Fruit fly (Drosophila melanogaster) whole organism, wandering third instar larva: ENCODE results near the gene CG10801.

Experiments used
- Dif ChIP-seq: fragments of 200-275, 200-300 bp; sonication (Bioruptor generic); optimal IDR thresholded peaks from 2 replicates; lab custom pipeline; 2018; ENCODE audit warnings: missing biosample characterization, missing genetic modification characterization; ENCODE audit not compliant: partially characterized antibody
- GATAd ChIP-seq: sonication (Bioruptor generic); optimal IDR thresholded peaks from 2 replicates; lab custom pipeline; 2016; ENCODE audit warnings: missing biosample characterization, missing genetic modification characterization
- Myc ChIP-seq: fragments of >200 bp; optimal IDR thresholded peaks from 2 replicates; lab custom pipeline; 2017
- OdsH ChIP-seq: fragments of 200-800 bp; sonication (Bioruptor generic); optimal IDR thresholded peaks from 2 replicates; lab custom pipeline; 2016; ENCODE audit warnings: missing biosample characterization, mild to moderate bottlenecking, missing genetic modification characterization
- Vsx2 ChIP-seq: fragments of 200-300, 225-300 bp; sonication (Bioruptor generic); optimal IDR thresholded peaks from 2 replicates; lab custom pipeline; 2018; ENCODE audit warnings: missing biosample characterization, missing genetic modification characterization; ENCODE audit not compliant: partially characterized antibody
- dl ChIP-seq, 2 experiments: fragments of 175-275, 200-275 bp in 1 of 2; fragments of 200-275 bp in 1 of 2; sonication (Bioruptor generic); optimal IDR thresholded peaks; lab custom pipeline; 2018; ENCODE audit warnings: mild to moderate bottlenecking in 2 of 2, missing biosample characterization in 2 of 2, missing genetic modification characterization in 2 of 2, moderate library complexity in 2 of 2; ENCODE audit not compliant: partially characterized antibody in 2 of 2, insufficient read depth in 1 of 2
- ey ChIP-seq: fragments of 200-800 bp; sonication (Bioruptor generic); optimal IDR thresholded peaks from 2 replicates; lab custom pipeline; 2016; ENCODE audit warnings: missing biosample characterization, missing genetic modification characterization
- fru ChIP-seq: fragments of 200-800 bp; sonication (Bioruptor generic); optimal IDR thresholded peaks from 3 replicates; lab custom pipeline; 2016; ENCODE audit warnings: missing biosample characterization, mild to moderate bottlenecking, missing genetic modification characterization
- lola ChIP-seq: fragments of >200 bp; optimal IDR thresholded peaks from 2 replicates; lab custom pipeline; 2017; ENCODE audit warnings: missing biosample characterization, missing genetic modification characterization
- psq ChIP-seq: fragments of 200-800 bp; sonication (Bioruptor generic); optimal IDR thresholded peaks from 3 replicates; lab custom pipeline; 2017; ENCODE audit warnings: missing biosample characterization, mild to moderate bottlenecking, missing genetic modification characterization, moderate library complexity
- usp ChIP-seq: fragments of >200 bp; optimal IDR thresholded peaks from 2 replicates; lab custom pipeline; 2017; ENCODE audit warnings: missing biosample characterization, missing genetic modification characterization

DNA sequence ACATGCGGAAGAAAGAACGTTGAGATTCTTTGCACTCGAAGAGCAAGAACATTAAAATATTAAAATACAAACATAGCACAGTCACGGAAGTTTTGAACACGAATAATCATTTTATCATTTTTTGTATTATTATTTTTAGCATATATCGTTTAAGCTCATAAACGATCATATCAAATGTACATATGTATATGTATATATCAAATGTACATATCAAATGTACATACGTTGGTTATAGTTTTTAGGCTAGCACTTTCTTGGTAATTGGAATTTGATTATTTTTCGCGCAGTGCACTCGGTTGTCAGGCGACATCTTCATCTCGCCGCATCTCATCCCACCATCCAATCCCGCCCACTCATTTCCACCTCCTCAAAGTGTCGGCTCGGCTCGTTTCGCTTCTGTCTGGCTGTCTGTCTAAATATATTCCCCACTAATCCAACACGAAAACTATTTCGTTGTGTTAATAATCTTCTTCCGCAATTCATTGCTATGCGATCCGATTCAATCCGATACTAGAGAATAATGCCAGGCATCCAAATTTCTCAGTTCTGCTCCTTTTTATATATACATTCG, 4.9 kb upstream of the CG10801 start:
- TF ChIP-seq OdsH (GFP tag; lab: Kevin White, UChicago), result no peak
- no peak for TF ChIP-seq dl (GFP tag; optimal IDR thresholded peaks at IDR 0.05; lab: Kevin White, UChicago; ENCODE audit: insufficient read depth in 1 of 2, partially characterized antibody in 2 of 2)
- no peak for TF ChIP-seq psq (GFP tag; lab: Kevin White, UChicago)
- no peak for TF ChIP-seq fru (GFP tag; lab: Kevin White, UChicago)
- TF ChIP-seq lola (GFP tag; lab: Kevin White, UChicago), result no peak
- TF ChIP-seq Vsx2 (GFP tag; lab: Kevin White, UChicago), result no peak
- TF ChIP-seq ey (GFP tag; lab: Kevin White, UChicago), result no peak
- TF ChIP-seq Myc (lab: Kevin White, UChicago), result no peak
- no peak for TF ChIP-seq usp
- TF ChIP-seq GATAd (GFP tag; lab: Kevin White, UChicago), result no peak
- TF ChIP-seq Dif (GFP tag; lab: Kevin White, UChicago), result no peak
